Fruit fly (Drosophila melanogaster): ENCODE data around the gene CG14374.

The CG14374 gene

dm6 chr3R:13446048-13446447, 49.1 kb upstream of the CG14374 start (continued):
- 0 out of 3 replicates have a peak, but pooled peaks have one; percentile 10 for TF ChIP-seq ci (GFP tag; IDR thresholded peaks at IDR 0.05)
- TF ChIP-seq CG10366 (GFP tag; IDR thresholded peaks at IDR 0.05): no peak
- no peak for TF ChIP-seq bsh (GFP tag; optimal IDR thresholded peaks at IDR 0.05)
- no peak for TF ChIP-seq az2 (GFP tag; optimal IDR thresholded peaks at IDR 0.05)
- no peak for TF ChIP-seq CG17912 (GFP tag; optimal IDR thresholded peaks at IDR 0.05)
- TF ChIP-seq danr (GFP tag; IDR thresholded peaks at IDR 0.05): no peak
- TF ChIP-seq Mrtf (GFP tag; IDR thresholded peaks at IDR 0.05): no peak
- TF ChIP-seq CG15514 (GFP tag; optimal IDR thresholded peaks at IDR 0.05): no peak
- no peak for TF ChIP-seq CG8290 (GFP tag; optimal IDR thresholded peaks at IDR 0.05)
- peak in 1 of 2 experiments; percentile 55 for TF ChIP-seq CG8290 (tag; optimal IDR thresholded peaks at IDR 0.05)
- no peak for TF ChIP-seq CG6765 (GFP tag; optimal IDR thresholded peaks at IDR 0.05)
- peak; percentile 52 for TF ChIP-seq CG12071 (GFP tag; optimal IDR thresholded peaks at IDR 0.05)
- TF ChIP-seq z (GFP tag; IDR thresholded peaks at IDR 0.05): no peak
- peak; percentile 69 for TF ChIP-seq mirr (GFP tag; optimal IDR thresholded peaks at IDR 0.05)
- TF ChIP-seq CG3995 (GFP tag; optimal IDR thresholded peaks at IDR 0.05): no peak
- TF ChIP-seq CG2202 (tag; optimal IDR thresholded peaks at IDR 0.05): no peak
- no peak for TF ChIP-seq CG8924 (tag; optimal IDR thresholded peaks at IDR 0.05)
- TF ChIP-seq rib (GFP tag; IDR thresholded peaks at IDR 0.05): 0 out of 2 replicates have a peak, but pooled peaks have one; percentile 34
- no peak for TF ChIP-seq CG8478 (optimal IDR thresholded peaks at IDR 0.05)
- TF ChIP-seq nom (GFP tag; optimal IDR thresholded peaks at IDR 0.05): no peak
- TF ChIP-seq CG11696 (GFP tag; IDR thresholded peaks at IDR 0.05): no peak
- TF ChIP-seq sd (tag; optimal IDR thresholded peaks at IDR 0.05): no peak
- TF ChIP-seq chinmo (GFP tag; IDR thresholded peaks at IDR 0.05; ENCODE audit: partially characterized antibody): peak; percentile 68; the same call in 2 of the 4 replicates
- TF ChIP-seq HLH54F (GFP tag; optimal IDR thresholded peaks at IDR 0.05): no peak
- no peak for TF ChIP-seq zen2 (GFP tag; IDR thresholded peaks at IDR 0.05; ENCODE audit: partially characterized antibody)
- no peak for TF ChIP-seq CG15073 (GFP tag; optimal IDR thresholded peaks at IDR 0.05)
- no peak for TF ChIP-seq CG42726 (GFP tag; IDR thresholded peaks at IDR 0.05; ENCODE audit: partially characterized antibody)
- TF ChIP-seq tup (GFP tag; optimal IDR thresholded peaks at IDR 0.05): no peak
- peak; percentile 35 for TF ChIP-seq ATbp (GFP tag; optimal IDR thresholded peaks at IDR 0.05)
- TF ChIP-seq salm (tag; optimal IDR thresholded peaks at IDR 0.05): no peak
- TF ChIP-seq grn (GFP tag; optimal IDR thresholded peaks at IDR 0.05): peak; percentile 55
- no peak for TF ChIP-seq BtbVII (GFP tag; optimal IDR thresholded peaks at IDR 0.05)
- no peak for TF ChIP-seq CG18476 (GFP tag; optimal IDR thresholded peaks at IDR 0.05)
- TF ChIP-seq Dref (GFP tag; IDR thresholded peaks at IDR 0.05): no peak
- TF ChIP-seq sc (optimal IDR thresholded peaks at IDR 0.05): no peak
- no peak for TF ChIP-seq sc (GFP tag; optimal IDR thresholded peaks at IDR 0.05)
- TF ChIP-seq vvl (GFP tag; IDR thresholded peaks at IDR 0.05): 0 out of 2 replicates have a peak, but pooled peaks have one; percentile 27
- no peak for TF ChIP-seq CG30403 (GFP tag; optimal IDR thresholded peaks at IDR 0.05)
- TF ChIP-seq vfl (GFP tag; optimal IDR thresholded peaks at IDR 0.05): no peak
- TF ChIP-seq trh (GFP tag; optimal IDR thresholded peaks at IDR 0.05): no peak
- TF ChIP-seq CG10431 (GFP tag; optimal IDR thresholded peaks at IDR 0.05): no peak
- TF ChIP-seq bbx (GFP tag; IDR thresholded peaks at IDR 0.05; ENCODE audit: partially characterized antibody): no peak
- no peak for TF ChIP-seq Antp (GFP tag; optimal IDR thresholded peaks at IDR 0.05)
- no peak for TF ChIP-seq chif (GFP tag; optimal IDR thresholded peaks at IDR 0.05)
- TF ChIP-seq Camta (GFP tag; optimal IDR thresholded peaks at IDR 0.05): no peak
- no peak for TF ChIP-seq dpn (GFP tag; optimal IDR thresholded peaks at IDR 0.05)
- TF ChIP-seq lilli (GFP tag; optimal IDR thresholded peaks at IDR 0.05): no peak
- no peak for TF ChIP-seq Dll (GFP tag; IDR thresholded peaks at IDR 0.05; ENCODE audit: partially characterized antibody)
- TF ChIP-seq tin (GFP tag; optimal IDR thresholded peaks at IDR 0.05): no peak
- TF ChIP-seq CG1024 (GFP tag; IDR thresholded peaks at IDR 0.05): no peak
- no peak for TF ChIP-seq hb (GFP tag; IDR thresholded peaks at IDR 0.05; ENCODE audit: partially characterized antibody)
- TF ChIP-seq Fer3 (tag; optimal IDR thresholded peaks at IDR 0.05): no peak

All from whole organism, embryonic.